Worm (Caenorhabditis elegans) whole organism, young adult: ENCODE data around the gene magu-4.
A peak's percentile ranks its signal among the peaks of the same experiment; 100 is the strongest.

Source experiments
- B0019.2 ChIP-seq: fragments of 200-800 bp; sonication (Bioruptor generic); conservative IDR thresholded peaks from 2 replicates; pipeline ENCODE4 v1.3.6; 2022; ENCODE audit warnings: missing genetic modification reagents, missing genetic modification characterization, missing compliant biosample characterization
- B0261.1 ChIP-seq: sonication (generic microtip); optimal IDR thresholded peaks from 2 replicates; lab custom pipeline; 2016; ENCODE audit warnings: mild to moderate bottlenecking, missing genetic modification characterization, moderate library complexity, missing compliant biosample characterization
- B0336.3 ChIP-seq: fragments of 200-800 bp; sonication (Bioruptor generic); IDR thresholded peaks from 2 replicates; pipeline ENCODE4 v1.3.6; 2022; ENCODE audit warnings: missing genetic modification characterization, missing compliant biosample characterization
- C06A6.2 ChIP-seq: fragments of 200-800 bp; sonication (Bioruptor generic); conservative IDR thresholded peaks from 2 replicates; pipeline ENCODE4 v1.3.6; 2022; ENCODE audit warnings: missing genetic modification characterization, missing compliant biosample characterization
- F10E7.11 ChIP-seq: sonication (generic microtip); optimal IDR thresholded peaks from 2 replicates; lab custom pipeline; 2017; ENCODE audit warnings: mild to moderate bottlenecking, missing genetic modification characterization, moderate library complexity, missing compliant biosample characterization
- F23B12.7 ChIP-seq: sonication (generic microtip); optimal IDR thresholded peaks from 2 replicates; lab custom pipeline; 2017; ENCODE audit warnings: missing genetic modification characterization, mild to moderate bottlenecking, missing compliant biosample characterization, antibody characterized with exemption, moderate library complexity; ENCODE audit not compliant: insufficient read depth
- F33H1.4 ChIP-seq: fragments of 200-800 bp; sonication (Bioruptor generic); IDR thresholded peaks from 2 replicates; pipeline ENCODE4 v1.3.6; 2022; ENCODE audit warnings: missing genetic modification reagents, missing genetic modification characterization, missing compliant biosample characterization
- F52B5.7 ChIP-seq: sonication (generic microtip); optimal IDR thresholded peaks from 2 replicates; lab custom pipeline; 2016; ENCODE audit warnings: mild to moderate bottlenecking, missing genetic modification characterization, missing compliant biosample characterization
- F57A8.1 ChIP-seq: fragments of 200-800 bp; sonication (Bioruptor generic); optimal IDR thresholded peaks from 2 replicates; lab custom pipeline; 2018; ENCODE audit warnings: mild to moderate bottlenecking, missing genetic modification characterization, moderate library complexity, missing compliant biosample characterization
- K11D2.4 ChIP-seq: fragments of 200-800 bp; sonication (Bioruptor generic); IDR thresholded peaks from 2 replicates; pipeline ENCODE4 v1.3.6; 2022; ENCODE audit warnings: missing genetic modification reagents, missing genetic modification characterization, missing compliant biosample characterization
- T07F8.4 ChIP-seq: sonication (generic microtip); optimal IDR thresholded peaks from 2 replicates; lab custom pipeline; 2016; ENCODE audit warnings: mild to moderate bottlenecking, missing genetic modification characterization, moderate library complexity, missing compliant biosample characterization
- Y53F4B.3 ChIP-seq: fragments of 200-800 bp; sonication (Bioruptor generic); IDR thresholded peaks from 2 replicates; pipeline ENCODE4 v1.3.6; 2022; ENCODE audit warnings: missing genetic modification reagents, missing genetic modification characterization, missing compliant biosample characterization
- aptf-2 ChIP-seq: fragments of 200-800 bp; sonication (Bioruptor generic); conservative IDR thresholded peaks from 2 replicates; pipeline ENCODE4 v1.3.6; 2022; ENCODE audit warnings: missing genetic modification reagents, missing genetic modification characterization, missing compliant biosample characterization
- attf-5 ChIP-seq: fragments of 200-800 bp; sonication (Bioruptor generic); optimal IDR thresholded peaks from 2 replicates; lab custom pipeline; 2018; ENCODE audit warnings: mild to moderate bottlenecking, missing genetic modification characterization, missing compliant biosample characterization
- attf-6 ChIP-seq: fragments of 200-800 bp; sonication (Bioruptor generic); IDR thresholded peaks from 2 replicates; pipeline ENCODE4 v1.3.6; 2022; ENCODE audit warnings: missing genetic modification reagents, missing genetic modification characterization, missing compliant biosample characterization
- bed-2 ChIP-seq: fragments of 200-800 bp; sonication (Bioruptor generic); IDR thresholded peaks from 2 replicates; pipeline ENCODE4 v1.3.6; 2022; ENCODE audit warnings: missing genetic modification reagents, missing genetic modification characterization, missing compliant biosample characterization
- ceh-100 ChIP-seq: fragments of 200-800 bp; sonication (Bioruptor generic); IDR thresholded peaks from 2 replicates; pipeline ENCODE4 v1.3.6; 2022; ENCODE audit warnings: missing genetic modification reagents, missing genetic modification characterization, missing compliant biosample characterization
- ceh-40 ChIP-seq: fragments of 200-800 bp; sonication (Bioruptor generic); IDR thresholded peaks from 2 replicates; pipeline ENCODE4 v1.3.6; 2022; ENCODE audit warnings: missing genetic modification characterization, missing compliant biosample characterization
- die-1 ChIP-seq: sonication (generic microtip); optimal IDR thresholded peaks from 2 replicates; lab custom pipeline; 2016; ENCODE audit warnings: missing genotype, mild to moderate bottlenecking, missing genetic modification characterization, missing compliant biosample characterization
- dox-1 ChIP-seq: fragments of 200-800 bp; sonication (Bioruptor generic); IDR thresholded peaks from 2 replicates; pipeline ENCODE4 v1.3.6; 2022; ENCODE audit warnings: missing genetic modification reagents, missing genetic modification characterization, missing compliant biosample characterization
- egl-18 ChIP-seq: fragments of 200-800 bp; sonication (Bioruptor generic); IDR thresholded peaks from 2 replicates; pipeline ENCODE4 v1.3.6; 2022; ENCODE audit warnings: missing genetic modification reagents, missing genetic modification characterization, missing compliant biosample characterization
- egl-44 ChIP-seq: fragments of 200-800 bp; sonication (Bioruptor generic); IDR thresholded peaks from 2 replicates; pipeline ENCODE4 v1.3.6; 2022; ENCODE audit warnings: missing genetic modification reagents, missing genetic modification characterization, missing compliant biosample characterization
- ets-4 ChIP-seq: fragments of 200-800 bp; sonication (Bioruptor generic); optimal IDR thresholded peaks from 2 replicates; lab custom pipeline; 2018; ENCODE audit warnings: mild to moderate bottlenecking, missing genetic modification characterization, missing compliant biosample characterization
- fkh-3 ChIP-seq: sonication (generic microtip); optimal IDR thresholded peaks from 2 replicates; lab custom pipeline; 2016; ENCODE audit warnings: mild to moderate bottlenecking, missing genetic modification characterization, missing compliant biosample characterization
- gei-17 ChIP-seq: fragments of 200-800 bp; sonication (Bioruptor generic); optimal IDR thresholded peaks from 2 replicates; lab custom pipeline; 2018; ENCODE audit warnings: mild to moderate bottlenecking, missing genetic modification characterization, missing compliant biosample characterization
- him-1 ChIP-seq: sonication (generic microtip); optimal IDR thresholded peaks from 2 replicates; lab custom pipeline; 2016; ENCODE audit warnings: missing genotype, missing genetic modification reagents, missing genetic modification characterization, missing compliant biosample characterization
- hlh-12 ChIP-seq: sonication (generic microtip); optimal IDR thresholded peaks from 2 replicates; lab custom pipeline; 2016; ENCODE audit warnings: missing genetic modification characterization, missing compliant biosample characterization
- hlh-26 ChIP-seq: fragments of 200-800 bp; sonication (Bioruptor generic); conservative IDR thresholded peaks from 2 replicates; pipeline ENCODE4 v1.3.6; 2022; ENCODE audit warnings: missing genetic modification reagents, missing genetic modification characterization, missing compliant biosample characterization
- hmg-1.2 ChIP-seq: fragments of 200-800 bp; sonication (Bioruptor generic); IDR thresholded peaks from 2 replicates; pipeline ENCODE4 v1.3.6; 2022; ENCODE audit warnings: missing genetic modification reagents, missing genetic modification characterization, missing compliant biosample characterization
- hmg-20 ChIP-seq: fragments of 200-800 bp; sonication (Bioruptor generic); IDR thresholded peaks from 2 replicates; pipeline ENCODE4 v1.3.6; 2022; ENCODE audit warnings: missing genetic modification reagents, missing genetic modification characterization, missing compliant biosample characterization
- lin-26 ChIP-seq: fragments of 200-800 bp; sonication (Bioruptor generic); IDR thresholded peaks from 2 replicates; pipeline ENCODE4 v1.3.6; 2022; ENCODE audit warnings: missing genetic modification reagents, missing genetic modification characterization, missing compliant biosample characterization
- lin-35 ChIP-seq, 3 experiments: fragments of 150-350 bp in 2 of 3; sonication (generic microtip) in 1 of 3; optimal IDR thresholded peaks; 2 replicates each; lab custom pipeline; 2014 to 2018; ENCODE audit warnings: missing biosample characterization in 3 of 3, missing genetic modification characterization in 3 of 3, missing genetic modification reagents in 3 of 3
- madf-10 ChIP-seq: sonication (generic microtip); optimal IDR thresholded peaks from 2 replicates; lab custom pipeline; 2016; ENCODE audit warnings: mild to moderate bottlenecking, missing genetic modification characterization, missing compliant biosample characterization
- madf-3 ChIP-seq: fragments of 200-800 bp; sonication (Bioruptor generic); IDR thresholded peaks from 2 replicates; pipeline ENCODE4 v1.3.6; 2022; ENCODE audit warnings: missing genetic modification reagents, missing genetic modification characterization, missing compliant biosample characterization
- mcd-1 ChIP-seq: fragments of 200-800 bp; sonication (Bioruptor generic); IDR thresholded peaks from 2 replicates; pipeline ENCODE4 v1.3.6; 2022; ENCODE audit warnings: missing genetic modification reagents, missing genetic modification characterization, missing compliant biosample characterization
- nfyb-1 ChIP-seq: fragments of 200-800 bp; sonication (Bioruptor generic); IDR thresholded peaks from 2 replicates; pipeline ENCODE4 v1.3.6; 2022; ENCODE audit warnings: missing genetic modification reagents, missing genetic modification characterization, missing compliant biosample characterization
- nhr-120 ChIP-seq: fragments of 200-800 bp; sonication (Bioruptor generic); IDR thresholded peaks from 2 replicates; pipeline ENCODE4 v1.3.6; 2022; ENCODE audit warnings: missing genetic modification characterization, missing compliant biosample characterization
- rcor-1 ChIP-seq: fragments of 200-800 bp; sonication (Bioruptor generic); IDR thresholded peaks from 2 replicates; pipeline ENCODE4 v1.3.6; 2022; ENCODE audit warnings: missing genetic modification reagents, missing genetic modification characterization, missing compliant biosample characterization
- repo-1 ChIP-seq: sonication (generic microtip); optimal IDR thresholded peaks from 2 replicates; lab custom pipeline; 2017; ENCODE audit warnings: mild to moderate bottlenecking, missing genetic modification characterization, missing compliant biosample characterization
- rpc-1 ChIP-seq, 2 experiments: fragments of 150-350 bp in 1 of 2; sonication (generic microtip) in 1 of 2; optimal IDR thresholded peaks; 2 replicates each; lab custom pipeline; 2014 to 2018; ENCODE audit warnings: missing biosample characterization in 1 of 2, missing genetic modification characterization in 1 of 2, missing genetic modification reagents in 1 of 2, missing genotype in 1 of 2
- snpc-1.3 ChIP-seq: sonication (generic microtip); optimal IDR thresholded peaks from 2 replicates; lab custom pipeline; 2017; ENCODE audit warnings: missing genetic modification characterization, mild to moderate bottlenecking, missing compliant biosample characterization, antibody characterized with exemption, moderate library complexity, missing genotype, missing genetic modification reagents; ENCODE audit not compliant: insufficient read depth
- sptf-2 ChIP-seq: fragments of 200-800 bp; sonication (Bioruptor generic); optimal IDR thresholded peaks from 2 replicates; lab custom pipeline; 2018; ENCODE audit warnings: mild to moderate bottlenecking, missing genetic modification characterization, missing compliant biosample characterization
- tbp1 ChIP-seq: fragments of 200-800 bp; sonication (Bioruptor generic); optimal IDR thresholded peaks from 2 replicates; lab custom pipeline; 2018; ENCODE audit warnings: mild to moderate bottlenecking, missing genetic modification characterization, missing compliant biosample characterization
- xnd-1 ChIP-seq: sonication (generic microtip); optimal IDR thresholded peaks from 2 replicates; lab custom pipeline; 2016; ENCODE audit warnings: missing genotype, missing genetic modification reagents, missing genetic modification characterization, missing compliant biosample characterization
- zfh-2 ChIP-seq: fragments of 200-800 bp; sonication (Bioruptor generic); conservative IDR thresholded peaks from 2 replicates; pipeline ENCODE4 v1.3.6; 2022; ENCODE audit warnings: missing genetic modification reagents, missing genetic modification characterization, missing compliant biosample characterization
- ztf-18 ChIP-seq: sonication (generic microtip); optimal IDR thresholded peaks from 2 replicates; lab custom pipeline; 2016; ENCODE audit warnings: missing genotype, mild to moderate bottlenecking, missing genetic modification characterization, missing compliant biosample characterization
- ztf-28 ChIP-seq: fragments of 200-800 bp; sonication (Bioruptor generic); IDR thresholded peaks from 2 replicates; pipeline ENCODE4 v1.3.6; 2022; ENCODE audit warnings: missing genetic modification reagents, missing genetic modification characterization, missing compliant biosample characterization
- ztf-6 ChIP-seq: fragments of 200-800 bp; sonication (Bioruptor generic); IDR thresholded peaks from 2 replicates; pipeline ENCODE4 v1.3.6; 2022; ENCODE audit warnings: missing genetic modification reagents, missing genetic modification characterization, missing compliant biosample characterization

Gene magu-4

ce11 chrIV:9994895-9995394 lies 14.6 kb upstream of the magu-4 start, which contains the start of gene uba-1 (continued):
- no peak for TF ChIP-seq Y53F4B.3 (GFP tag; lab: Robert Waterston, UW)
- no peak for TF ChIP-seq F10E7.11 (tag; lab: Kevin White, UChicago)
- TF ChIP-seq F33H1.4 (GFP tag; lab: Robert Waterston, UW) = peak; percentile 67
- peak; percentile 11; the same call in 1 of the 2 replicates for TF ChIP-seq lin-26 (GFP tag; lab: Robert Waterston, UW)
- TF ChIP-seq K11D2.4 (GFP tag; lab: Robert Waterston, UW) = 0 out of 2 replicates have a peak, but pooled peaks have one; percentile 18
- TF ChIP-seq nfyb-1 (GFP tag; lab: Robert Waterston, UW) = peak; percentile 85
- TF ChIP-seq egl-18 (GFP tag; lab: Robert Waterston, UW) = no peak
- no peak for TF ChIP-seq ceh-40
- TF ChIP-seq egl-44 (GFP tag; lab: Robert Waterston, UW) = no peak
- TF ChIP-seq F23B12.7 (tag; lab: Kevin White, UChicago) = peak; percentile 59
- no peak for TF ChIP-seq him-1 (tag; lab: Kevin White, UChicago)
- no peak for TF ChIP-seq ets-4 (GFP tag; lab: Kevin White, UChicago)
- TF ChIP-seq mcd-1 (GFP tag; lab: Robert Waterston, UW) = peak; percentile 58; the same call in 1 of the 2 replicates
- peak; percentile 45 for TF ChIP-seq attf-5 (GFP tag; lab: Kevin White, UChicago)
- TF ChIP-seq ceh-100 (GFP tag; lab: Robert Waterston, UW) = no peak
- TF ChIP-seq B0336.3 (GFP tag; lab: Robert Waterston, UW) = peak; percentile 94
- TF ChIP-seq snpc-1.3 (tag; lab: Kevin White, UChicago) = peak; percentile 14
- TF ChIP-seq dox-1 (GFP tag; lab: Robert Waterston, UW) = peak; percentile 76
- no peak for TF ChIP-seq ztf-18 (tag; lab: Kevin White, UChicago)
- no peak for TF ChIP-seq gei-17 (GFP tag; lab: Kevin White, UChicago)
- no peak for TF ChIP-seq bed-2 (GFP tag; lab: Robert Waterston, UW)
- TF ChIP-seq B0261.1 (tag; lab: Kevin White, UChicago) = no peak
- no peak for TF ChIP-seq T07F8.4 (tag; lab: Kevin White, UChicago)
- no peak for TF ChIP-seq F57A8.1 (GFP tag; lab: Kevin White, UChicago)
- no peak for TF ChIP-seq ztf-28 (GFP tag; lab: Robert Waterston, UW)
- TF ChIP-seq F52B5.7 (tag; lab: Kevin White, UChicago) = peak; percentile 35
- no peak for TF ChIP-seq sptf-2 (GFP tag; lab: Kevin White, UChicago)
- no peak for TF ChIP-seq fkh-3 (tag; lab: Kevin White, UChicago)
- TF ChIP-seq ztf-6 (GFP tag; lab: Robert Waterston, UW) = no peak
- TF ChIP-seq madf-3 (GFP tag; lab: Robert Waterston, UW) = no peak
- TF ChIP-seq rcor-1 (GFP tag; lab: Robert Waterston, UW) = 0 out of 2 replicates have a peak, but pooled peaks have one; percentile 6
- TF ChIP-seq hlh-12 (tag; lab: Kevin White, UChicago) = no peak
- peak; percentile 53 for TF ChIP-seq madf-10 (tag; lab: Kevin White, UChicago)
- peak; percentile 53 for TF ChIP-seq hmg-1.2 (GFP tag; lab: Robert Waterston, UW)
- TF ChIP-seq hmg-20 (GFP tag; lab: Robert Waterston, UW) = no peak
- TF ChIP-seq B0019.2 (GFP tag; lab: Robert Waterston, UW) = peak; percentile 64; the same call in 1 of the 2 replicates
- TF ChIP-seq attf-6 (GFP tag; lab: Robert Waterston, UW) = 0 out of 2 replicates have a peak, but pooled peaks have one; percentile 25
- no peak for TF ChIP-seq hlh-26 (GFP tag; lab: Robert Waterston, UW)
- no peak for TF ChIP-seq zfh-2 (GFP tag; lab: Robert Waterston, UW)
- peak; percentile 42 for TF ChIP-seq tbp1
- no peak for TF ChIP-seq nhr-120 (GFP tag; lab: Robert Waterston, UW)
- peak; percentile 42 for TF ChIP-seq die-1 (tag; lab: Kevin White, UChicago)
- peak; percentile 84 for TF ChIP-seq repo-1 (tag; lab: Kevin White, UChicago)
- peak; percentile 75 for TF ChIP-seq xnd-1
- TF ChIP-seq aptf-2 (GFP tag; lab: Robert Waterston, UW) = 0 out of 2 replicates have a peak, but pooled peaks have one; percentile 19
- TF ChIP-seq rpc-1 (optimal IDR thresholded peaks at IDR 0.05; lab: Kevin White, UChicago) = no peak
- no peak for TF ChIP-seq rpc-1 (tag; optimal IDR thresholded peaks at IDR 0.05; lab: Kevin White, UChicago)
- TF ChIP-seq lin-35 (GFP tag; optimal IDR thresholded peaks at IDR 0.05; lab: Kevin White, UChicago) = peak; percentile 13 to 77 (median 48)
- TF ChIP-seq C06A6.2 (GFP tag; lab: Robert Waterston, UW) = no peak; the same call in 1 of the 2 replicates
